Worm (Caenorhabditis elegans) whole organism, mixed stage, embryonic: Measurements from ENCODE around the gene eak-4.
"Not testable (repeated sequence)": the region's sequence is repeated elsewhere in the genome, so short reads cannot be mapped to it uniquely, and the experiment has no call there.

ENCODE experiments used
- blmp-1 ChIP-seq: fragments of 150-350 bp; optimal IDR thresholded peaks from 2 replicates; lab custom pipeline; 2014; ENCODE audit warnings: missing biosample characterization, missing genetic modification characterization
- ceh-39 ChIP-seq: fragments of 150-350 bp; optimal IDR thresholded peaks from 2 replicates; lab custom pipeline; 2014; ENCODE audit warnings: missing biosample characterization, missing genetic modification characterization
- ceh-43 ChIP-seq: fragments of 200-800 bp; sonication (Bioruptor generic); optimal IDR thresholded peaks from 2 replicates; lab custom pipeline; 2018; ENCODE audit warnings: mild to moderate bottlenecking, missing genetic modification characterization, moderate library complexity, missing compliant biosample characterization
- ceh-83 ChIP-seq: fragments of 200-800 bp; sonication (Bioruptor generic); optimal IDR thresholded peaks from 2 replicates; lab custom pipeline; 2018; ENCODE audit warnings: mild to moderate bottlenecking, missing genetic modification characterization, missing compliant biosample characterization
- ces-1 ChIP-seq: fragments of 150-350 bp; optimal IDR thresholded peaks from 2 replicates; lab custom pipeline; 2014; ENCODE audit warnings: missing biosample characterization, missing genetic modification reagents, missing genetic modification characterization
- drap-1 ChIP-seq: fragments of 200-800 bp; sonication (Bioruptor generic); optimal IDR thresholded peaks from 3 replicates; lab custom pipeline; 2018; ENCODE audit warnings: mild to moderate bottlenecking, missing genetic modification characterization, missing compliant biosample characterization
- elt-1 ChIP-seq: sonication (generic microtip); optimal IDR thresholded peaks from 2 replicates; lab custom pipeline; 2017; ENCODE audit warnings: missing genetic modification characterization, mild to moderate bottlenecking, missing compliant biosample characterization, antibody characterized with exemption, moderate library complexity, borderline replicate concordance; ENCODE audit not compliant: insufficient read depth
- elt-3 ChIP-seq: fragments of 150-350 bp; optimal IDR thresholded peaks from 2 replicates; lab custom pipeline; 2014; ENCODE audit warnings: missing biosample characterization, missing genetic modification characterization
- flh-1 ChIP-seq: fragments of 200-800 bp; sonication (Bioruptor generic); optimal IDR thresholded peaks from 2 replicates; lab custom pipeline; 2018; ENCODE audit warnings: mild to moderate bottlenecking, missing genetic modification characterization, moderate library complexity, missing compliant biosample characterization
- ham-2 ChIP-seq: fragments of 200-800 bp; sonication (Bioruptor generic); optimal IDR thresholded peaks from 2 replicates; lab custom pipeline; 2018; ENCODE audit warnings: mild to moderate bottlenecking, missing genetic modification characterization, missing compliant biosample characterization
- hlh-1 ChIP-seq: fragments of 150-350 bp; optimal IDR thresholded peaks from 2 replicates; lab custom pipeline; 2014; ENCODE audit warnings: missing biosample characterization, missing genetic modification reagents, missing genetic modification characterization
- lin-13 ChIP-seq: fragments of 150-350 bp; optimal IDR thresholded peaks from 2 replicates; lab custom pipeline; 2014; ENCODE audit warnings: missing biosample characterization, missing genetic modification characterization
- lin-32 ChIP-seq: fragments of 200-800 bp; sonication (Bioruptor generic); optimal IDR thresholded peaks from 2 replicates; lab custom pipeline; 2018; ENCODE audit warnings: mild to moderate bottlenecking, missing genetic modification characterization, missing compliant biosample characterization
- mls-2 ChIP-seq: sonication (generic microtip); optimal IDR thresholded peaks from 2 replicates; lab custom pipeline; 2016; ENCODE audit warnings: mild to moderate bottlenecking, missing genetic modification characterization, moderate library complexity, missing compliant biosample characterization
- nhr-12 ChIP-seq: fragments of 150-350 bp; optimal IDR thresholded peaks from 2 replicates; lab custom pipeline; 2014; ENCODE audit warnings: missing biosample characterization, missing genetic modification characterization
- nhr-2 ChIP-seq: fragments of 150-350 bp; optimal IDR thresholded peaks from 2 replicates; lab custom pipeline; 2014; ENCODE audit warnings: missing biosample characterization, missing genetic modification characterization
- nhr-237 ChIP-seq: fragments of 150-350 bp; optimal IDR thresholded peaks from 2 replicates; lab custom pipeline; 2014; ENCODE audit warnings: missing biosample characterization, missing genetic modification characterization
- nhr-28 ChIP-seq: fragments of 150-350 bp; optimal IDR thresholded peaks from 2 replicates; lab custom pipeline; 2014; ENCODE audit warnings: missing biosample characterization, missing genetic modification characterization
- nhr-76 ChIP-seq: sonication (generic microtip); optimal IDR thresholded peaks from 2 replicates; lab custom pipeline; 2017; ENCODE audit warnings: missing biosample characterization, missing genetic modification characterization
- pha-4 ChIP-seq: fragments of 150-350 bp; optimal IDR thresholded peaks from 2 replicates; lab custom pipeline; 2018; ENCODE audit warnings: missing biosample characterization, missing genetic modification reagents, missing genetic modification characterization
- sem-2 ChIP-seq: fragments of 200-800 bp; sonication (Bioruptor generic); optimal IDR thresholded peaks from 2 replicates; lab custom pipeline; 2018; ENCODE audit warnings: mild to moderate bottlenecking, missing genetic modification characterization, missing compliant biosample characterization
- snpc-4 ChIP-seq: fragments of 150-350 bp; optimal IDR thresholded peaks from 2 replicates; lab custom pipeline; 2014; ENCODE audit warnings: missing biosample characterization, missing genetic modification characterization
- sptf-1 ChIP-seq: sonication (generic microtip); optimal IDR thresholded peaks from 2 replicates; lab custom pipeline; 2017; ENCODE audit warnings: mild to moderate bottlenecking, missing genetic modification characterization, moderate library complexity, missing compliant biosample characterization
- tbx-8 ChIP-seq: fragments of 200-800 bp; sonication (Bioruptor generic); optimal IDR thresholded peaks from 2 replicates; lab custom pipeline; 2018; ENCODE audit warnings: mild to moderate bottlenecking, missing genetic modification characterization, moderate library complexity, missing compliant biosample characterization
- unc-120 ChIP-seq: sonication (generic microtip); optimal IDR thresholded peaks from 2 replicates; lab custom pipeline; 2017; ENCODE audit warnings: missing genetic modification characterization, missing compliant biosample characterization; ENCODE audit not compliant: poor library complexity, severe bottlenecking
- unc-39 ChIP-seq: fragments of 150-350 bp; optimal IDR thresholded peaks from 2 replicates; lab custom pipeline; 2014; ENCODE audit warnings: missing biosample characterization, missing genetic modification characterization
- unc-62 ChIP-seq: fragments of 150-350 bp; optimal IDR thresholded peaks from 2 replicates; lab custom pipeline; 2014; ENCODE audit warnings: missing biosample characterization, missing genetic modification reagents, missing genetic modification characterization
- zip-8 ChIP-seq: fragments of 150-350 bp; optimal IDR thresholded peaks from 2 replicates; lab custom pipeline; 2014; ENCODE audit warnings: missing biosample characterization, missing genetic modification characterization
- ztf-11 ChIP-seq: fragments of 150-350 bp; optimal IDR thresholded peaks from 2 replicates; lab custom pipeline; 2014; ENCODE audit warnings: missing biosample characterization, missing genetic modification characterization

The eak-4 gene

ce11 chrIV:12498238-12498637 is 27.1 kb downstream of the eak-4 start, which contains the start of gene sru-19:
Gene sru-19 (plus strand): TSS chrIV:12498538.
- TF ChIP-seq pha-4 (no peak), unc-120 (tag; lab: Kevin White, UChicago) (no peak), ceh-43 (GFP tag; lab: Kevin White, UChicago) (no peak), ztf-11 (no peak), blmp-1 (tag; lab: Kevin White, UChicago) (no peak), snpc-4 (tag; lab: Kevin White, UChicago) (no peak), elt-3 (tag; lab: Kevin White, UChicago) (no peak), nhr-28 (tag; lab: Kevin White, UChicago) (no peak), nhr-76 (tag; lab: Kevin White, UChicago) (no peak), nhr-2 (tag; lab: Kevin White, UChicago) (no peak), unc-62 (GFP tag; lab: Kevin White, UChicago) (no peak), lin-32 (GFP tag; lab: Kevin White, UChicago) (no peak), ces-1 (GFP tag; lab: Kevin White, UChicago) (no peak), ceh-39 (tag; lab: Kevin White, UChicago) (no peak), ham-2 (no peak), ceh-83 (GFP tag; lab: Kevin White, UChicago) (no peak), flh-1 (GFP tag; lab: Kevin White, UChicago) (no peak), hlh-1 (tag; lab: Kevin White, UChicago) (no peak)

ce11 chrIV:12495196-12495595 is 30.1 kb downstream of the eak-4 start, which contains the start of gene sru-20:
Gene sru-20 (plus strand): TSS chrIV:12495496.
- TF ChIP-seq tbx-8 (GFP tag; lab: Kevin White, UChicago) (no peak), elt-3 (tag; lab: Kevin White, UChicago) (no peak), ham-2 (no peak), nhr-237 (tag; lab: Kevin White, UChicago) (no peak), unc-39 (tag; lab: Kevin White, UChicago) (no peak), nhr-28 (tag; lab: Kevin White, UChicago) (no peak), flh-1 (GFP tag; lab: Kevin White, UChicago) (no peak)

ce11 chrIV:12490491-12490890 is 34.8 kb downstream of the eak-4 start, which contains the start of gene him-6:
Gene him-6 (plus strand): TSS chrIV:12490791.
- TF ChIP-seq nhr-2 (tag; lab: Kevin White, UChicago) (no peak), mls-2 (tag; lab: Kevin White, UChicago) (no peak), tbx-8 (GFP tag; lab: Kevin White, UChicago) (no peak), sptf-1 (tag; lab: Kevin White, UChicago) (no peak), elt-3 (tag; lab: Kevin White, UChicago) (no peak), lin-32 (GFP tag; lab: Kevin White, UChicago) (no peak), blmp-1 (tag; lab: Kevin White, UChicago) (no peak), nhr-12 (no peak)

DNA sequence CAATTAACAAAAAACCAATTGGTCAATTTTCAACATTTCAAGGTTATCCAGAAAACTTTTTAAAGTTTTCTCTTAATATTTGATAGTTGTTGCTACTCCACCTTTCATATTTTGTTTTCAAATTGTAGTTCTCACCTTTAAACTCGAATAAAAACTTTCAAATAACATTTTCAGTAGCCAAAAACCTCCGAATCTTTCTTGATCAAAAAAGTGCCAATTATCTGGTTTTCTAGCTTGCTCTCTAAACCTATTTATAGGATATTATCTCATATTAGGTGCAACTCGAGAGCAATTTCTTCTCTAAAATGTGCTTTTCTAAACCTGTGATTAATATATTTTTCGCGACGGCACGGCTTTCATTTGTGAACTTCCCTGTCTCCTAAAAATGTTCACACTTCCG is 38.1 kb downstream of the eak-4 start, which contains the start of gene sru-26:
sru-26 (plus strand) TSS at position 301 of the 400 bp plus-strand sequence.
- TF ChIP-seq ces-1 (GFP tag; lab: Kevin White, UChicago), result no peak
- no peak for TF ChIP-seq lin-32 (GFP tag; lab: Kevin White, UChicago)
- no peak for TF ChIP-seq sem-2 (GFP tag; lab: Kevin White, UChicago)
- no peak for TF ChIP-seq ceh-39 (tag; lab: Kevin White, UChicago)
- TF ChIP-seq lin-13 (tag; lab: Kevin White, UChicago), result no peak
- no peak for TF ChIP-seq unc-120 (tag; lab: Kevin White, UChicago)
- TF ChIP-seq zip-8 (tag; lab: Kevin White, UChicago), result no peak
- TF ChIP-seq unc-39 (tag; lab: Kevin White, UChicago), result no peak
- no peak for TF ChIP-seq mls-2 (tag; lab: Kevin White, UChicago)
- no peak for TF ChIP-seq blmp-1 (tag; lab: Kevin White, UChicago)
- no peak for TF ChIP-seq nhr-12
- TF ChIP-seq ham-2, result no peak
- no peak for TF ChIP-seq pha-4
- TF ChIP-seq tbx-8 (GFP tag; lab: Kevin White, UChicago), result no peak
- no peak for TF ChIP-seq drap-1
- no peak for TF ChIP-seq elt-1 (tag; lab: Kevin White, UChicago)
- no peak for TF ChIP-seq sptf-1 (tag; lab: Kevin White, UChicago)
- no peak for TF ChIP-seq elt-3 (tag; lab: Kevin White, UChicago)
- no peak for TF ChIP-seq ceh-43 (GFP tag; lab: Kevin White, UChicago)
- TF ChIP-seq, all 35 proteins: peak for 0

- not testable (repeated sequence) for TF ChIP-seq pha-4; elt-3 (tag; lab: Kevin White, UChicago); lin-13 (tag; lab: Kevin White, UChicago)
- TF ChIP-seq, all 35 proteins: peak for 0; not testable (repeated sequence) for 35
Measured at ce11 chrIV:12484479-12484878, 40.8 kb downstream of the eak-4 start, which contains the start of gene T04A11.4. Gene T04A11.4 (minus strand): TSS chrIV:12484579.
